Worm (Caenorhabditis elegans) whole organism, L3 larva: ENCODE measurements around the gene srx-60.

ENCODE experiments used
- R02D3.7 ChIP-seq: fragments of 150-350 bp; optimal IDR thresholded peaks from 2 replicates; lab custom pipeline; 2014; ENCODE audit warnings: missing biosample characterization, missing genetic modification characterization
- ZK546.5 ChIP-seq: sonication (generic microtip); optimal IDR thresholded peaks from 2 replicates; lab custom pipeline; 2017; ENCODE audit warnings: missing biosample characterization, missing genetic modification characterization
- aly-2 ChIP-seq: fragments of 150-350 bp; optimal IDR thresholded peaks from 2 replicates; lab custom pipeline; 2014; ENCODE audit warnings: missing biosample characterization, missing genetic modification characterization
- ama-1 ChIP-seq: fragments of 150-350 bp; optimal IDR thresholded peaks from 2 replicates; lab custom pipeline; 2018
- ceh-16 ChIP-seq: sonication (generic microtip); optimal IDR thresholded peaks from 2 replicates; lab custom pipeline; 2017; ENCODE audit warnings: missing biosample characterization, missing genetic modification characterization
- ceh-28 ChIP-seq: fragments of 150-350 bp; optimal IDR thresholded peaks from 2 replicates; lab custom pipeline; 2014; ENCODE audit warnings: missing biosample characterization, missing genetic modification reagents, missing genetic modification characterization
- ceh-82 ChIP-seq: fragments of 150-350 bp; optimal IDR thresholded peaks from 2 replicates; lab custom pipeline; 2014; ENCODE audit warnings: missing biosample characterization, missing genetic modification characterization
- ceh-9 ChIP-seq: sonication (generic microtip); optimal IDR thresholded peaks from 2 replicates; lab custom pipeline; 2018; ENCODE audit warnings: missing biosample characterization, missing genetic modification characterization
- daf-12 ChIP-seq: fragments of 150-350 bp; optimal IDR thresholded peaks from 2 replicates; lab custom pipeline; 2014; ENCODE audit warnings: missing biosample characterization, missing genetic modification reagents, missing genetic modification characterization
- egl-27 ChIP-seq: sonication (generic microtip); optimal IDR thresholded peaks from 4 replicates; lab custom pipeline; 2017; ENCODE audit warnings: missing biosample characterization, missing genetic modification reagents, missing genetic modification characterization
- egl-5 ChIP-seq: fragments of 150-350 bp; optimal IDR thresholded peaks from 2 replicates; lab custom pipeline; 2017; ENCODE audit warnings: missing biosample characterization, missing genetic modification reagents, missing genetic modification characterization, inconsistent platforms
- elt-1 ChIP-seq: fragments of 150-350 bp; optimal IDR thresholded peaks from 2 replicates; lab custom pipeline; 2014; ENCODE audit warnings: missing biosample characterization, missing genetic modification characterization
- elt-2 ChIP-seq: sonication (generic microtip); optimal IDR thresholded peaks from 2 replicates; lab custom pipeline; 2016; ENCODE audit warnings: missing genetic modification reagents, mild to moderate bottlenecking, missing genetic modification characterization, missing compliant biosample characterization
- elt-3 ChIP-seq, 3 experiments: fragments of 150-350 bp in 1 of 3; sonication (generic microtip) in 2 of 3; optimal IDR thresholded peaks; 2 replicates in 2 of 3; 4 replicates in 1 of 3; lab custom pipeline; 2014 to 2017; ENCODE audit warnings: missing biosample characterization in 3 of 3, missing genetic modification characterization in 3 of 3
- eor-1 ChIP-seq, 2 experiments: fragments of 150-350 bp; optimal IDR thresholded peaks; 2 replicates each; lab custom pipeline; 2014 to 2018; ENCODE audit warnings: missing biosample characterization in 2 of 2, missing genetic modification characterization in 2 of 2
- fkh-10 ChIP-seq: sonication (generic microtip); optimal IDR thresholded peaks from 2 replicates; lab custom pipeline; 2017; ENCODE audit warnings: missing biosample characterization, missing genetic modification reagents, missing genetic modification characterization
- fkh-2 ChIP-seq: fragments of 150-350 bp; optimal IDR thresholded peaks from 2 replicates; lab custom pipeline; 2014; ENCODE audit warnings: missing biosample characterization, missing genetic modification reagents, missing genetic modification characterization
- fos-1 ChIP-seq: fragments of 150-350 bp; optimal IDR thresholded peaks from 2 replicates; lab custom pipeline; 2014; ENCODE audit warnings: missing biosample characterization, missing genetic modification characterization
- hmg-11 ChIP-seq: sonication (generic microtip); optimal IDR thresholded peaks from 2 replicates; lab custom pipeline; 2016; ENCODE audit warnings: missing genetic modification characterization, missing compliant biosample characterization
- jun-1 ChIP-seq: fragments of 150-350 bp; optimal IDR thresholded peaks from 2 replicates; lab custom pipeline; 2014; ENCODE audit warnings: missing biosample characterization, missing genetic modification reagents, missing genetic modification characterization
- lin-15B ChIP-seq: fragments of 150-350 bp; optimal IDR thresholded peaks from 2 replicates; lab custom pipeline; 2014; ENCODE audit warnings: missing biosample characterization, missing genetic modification characterization
- lin-39 ChIP-seq: fragments of 150-350 bp; optimal IDR thresholded peaks from 2 replicates; lab custom pipeline; 2018; ENCODE audit warnings: missing biosample characterization, missing genetic modification reagents, missing genetic modification characterization
- lsy-12 ChIP-seq: sonication (generic microtip); optimal IDR thresholded peaks from 2 replicates; lab custom pipeline; 2016; ENCODE audit warnings: mild to moderate bottlenecking, missing genetic modification characterization, missing compliant biosample characterization
- mdl-1 ChIP-seq: fragments of 150-350 bp; optimal IDR thresholded peaks from 2 replicates; lab custom pipeline; 2014; ENCODE audit warnings: missing biosample characterization, missing genetic modification characterization
- mml-1 ChIP-seq: fragments of 150-350 bp; sonication (generic microtip); optimal IDR thresholded peaks from 3 replicates; lab custom pipeline; 2014; ENCODE audit warnings: missing biosample characterization, missing genetic modification characterization
- nfya-1 ChIP-seq: sonication (generic microtip); optimal IDR thresholded peaks from 2 replicates; lab custom pipeline; 2017; ENCODE audit warnings: missing genetic modification characterization, mild to moderate bottlenecking, missing compliant biosample characterization, antibody characterized with exemption, moderate library complexity; ENCODE audit not compliant: insufficient read depth
- nhr-11 ChIP-seq: fragments of 150-350 bp; optimal IDR thresholded peaks from 2 replicates; lab custom pipeline; 2014; ENCODE audit warnings: missing biosample characterization, missing genetic modification characterization
- nhr-12 ChIP-seq: fragments of 150-350 bp; optimal IDR thresholded peaks from 2 replicates; lab custom pipeline; 2014; ENCODE audit warnings: missing biosample characterization, missing genetic modification characterization
- nhr-23 ChIP-seq: fragments of 150-350 bp; optimal IDR thresholded peaks from 2 replicates; lab custom pipeline; 2014; ENCODE audit warnings: missing biosample characterization, missing genetic modification reagents, missing genetic modification characterization
- nhr-237 ChIP-seq: fragments of 150-350 bp; optimal IDR thresholded peaks from 2 replicates; lab custom pipeline; 2014; ENCODE audit warnings: missing biosample characterization, missing genetic modification characterization
- nhr-25 ChIP-seq: sonication (generic microtip); optimal IDR thresholded peaks from 2 replicates; lab custom pipeline; 2017; ENCODE audit warnings: missing biosample characterization, missing genetic modification characterization
- nhr-28 ChIP-seq: fragments of 150-350 bp; optimal IDR thresholded peaks from 2 replicates; lab custom pipeline; 2014; ENCODE audit warnings: missing biosample characterization, missing genetic modification characterization
- nhr-43 ChIP-seq: sonication (generic microtip); optimal IDR thresholded peaks from 2 replicates; lab custom pipeline; 2016; ENCODE audit warnings: mild to moderate bottlenecking, missing genetic modification characterization, missing compliant biosample characterization; ENCODE audit not compliant: poor library complexity, severe bottlenecking
- nhr-67 ChIP-seq: fragments of 150-350 bp; optimal IDR thresholded peaks from 2 replicates; lab custom pipeline; 2014; ENCODE audit warnings: missing biosample characterization, missing genetic modification characterization
- nhr-76 ChIP-seq: fragments of 150-350 bp; sonication (generic microtip); optimal IDR thresholded peaks from 5 replicates; lab custom pipeline; 2014; ENCODE audit warnings: missing biosample characterization, missing genetic modification characterization
- nhr-77 ChIP-seq: fragments of 150-350 bp; optimal IDR thresholded peaks from 2 replicates; lab custom pipeline; 2014; ENCODE audit warnings: missing biosample characterization, missing genetic modification characterization
- pha-4 ChIP-seq: fragments of 150-350 bp; optimal IDR thresholded peaks from 2 replicates; lab custom pipeline; 2014; ENCODE audit warnings: missing biosample characterization, missing genetic modification reagents, missing genetic modification characterization
- pqm-1 ChIP-seq: fragments of 150-350 bp; optimal IDR thresholded peaks from 2 replicates; lab custom pipeline; 2017; ENCODE audit warnings: missing biosample characterization, missing genetic modification characterization, inconsistent platforms
- sea-2 ChIP-seq: fragments of 150-350 bp; sonication (generic microtip); optimal IDR thresholded peaks from 4 replicates; lab custom pipeline; 2014; ENCODE audit warnings: missing biosample characterization, missing genetic modification reagents, missing genetic modification characterization
- skn-1 ChIP-seq: fragments of 150-350 bp; optimal IDR thresholded peaks from 2 replicates; lab custom pipeline; 2014; ENCODE audit warnings: missing biosample characterization, missing genetic modification characterization
- snpc-4 ChIP-seq: fragments of 150-350 bp; optimal IDR thresholded peaks from 2 replicates; lab custom pipeline; 2014; ENCODE audit warnings: missing biosample characterization, missing genetic modification characterization
- tbx-2 ChIP-seq: sonication (generic microtip); optimal IDR thresholded peaks from 2 replicates; lab custom pipeline; 2016; ENCODE audit warnings: mild to moderate bottlenecking, missing genetic modification characterization, missing compliant biosample characterization
- unc-39 ChIP-seq: sonication (generic microtip); optimal IDR thresholded peaks from 4 replicates; lab custom pipeline; 2017; ENCODE audit warnings: missing biosample characterization, missing genetic modification characterization
- unc-62 ChIP-seq: fragments of 150-350 bp; sonication (generic microtip); optimal IDR thresholded peaks from 4 replicates; lab custom pipeline; 2014; ENCODE audit warnings: missing biosample characterization, missing genetic modification reagents, missing genetic modification characterization
- zag-1 ChIP-seq: fragments of 150-350 bp; optimal IDR thresholded peaks from 2 replicates; lab custom pipeline; 2014; ENCODE audit warnings: missing biosample characterization, missing genetic modification characterization
- ztf-11 ChIP-seq: fragments of 150-350 bp; optimal IDR thresholded peaks from 2 replicates; lab custom pipeline; 2014; ENCODE audit warnings: missing biosample characterization, missing genetic modification characterization
- ztf-4 ChIP-seq: fragments of 150-350 bp; optimal IDR thresholded peaks from 2 replicates; lab custom pipeline; 2014; ENCODE audit warnings: missing biosample characterization, missing genetic modification characterization

The srx-60 gene

ce11 chrV:7432441-7433146, 31.9 kb downstream of the srx-60 start:
- peak; percentile 24 for TF ChIP-seq lsy-12 (tag; lab: Kevin White, UChicago)
- TF ChIP-seq ceh-28 (tag; lab: Kevin White, UChicago): no peak
- TF ChIP-seq nhr-25 (tag; lab: Kevin White, UChicago): no peak
- no peak for TF ChIP-seq nhr-76 (tag; lab: Kevin White, UChicago)
- peak; percentile 76 for TF ChIP-seq ama-1 (lab: Kevin White, UChicago)
- peak; percentile 42 for TF ChIP-seq elt-2 (tag; lab: Kevin White, UChicago)
- no peak for TF ChIP-seq nhr-28 (tag; lab: Kevin White, UChicago)
- TF ChIP-seq pqm-1 (tag; lab: Kevin White, UChicago): no peak
- no peak for TF ChIP-seq lin-39 (tag; lab: Kevin White, UChicago)
- TF ChIP-seq nhr-43 (tag; lab: Kevin White, UChicago): peak; percentile 70
- TF ChIP-seq egl-5 (tag; lab: Kevin White, UChicago): no peak
- peak; percentile 6 for TF ChIP-seq nhr-23 (tag; lab: Kevin White, UChicago)
- TF ChIP-seq, all 47 proteins: peak for 5

ce11 chrV:7434805-7435363, 34.2 kb downstream of the srx-60 start:
- TF ChIP-seq ztf-11 (tag; lab: Kevin White, UChicago): no peak
- TF ChIP-seq unc-39 (tag; lab: Kevin White, UChicago): no peak
- TF ChIP-seq skn-1 (tag; lab: Kevin White, UChicago): peak; percentile 62
- no peak for TF ChIP-seq elt-3 (tag; optimal IDR thresholded peaks at IDR 0.05; lab: Kevin White, UChicago)
- no peak for TF ChIP-seq fos-1
- peak; percentile 9 for TF ChIP-seq lin-15B
- TF ChIP-seq nhr-43 (tag; lab: Kevin White, UChicago): no peak
- TF ChIP-seq zag-1 (tag; lab: Kevin White, UChicago): no peak
- peak; percentile 74 for TF ChIP-seq elt-2 (tag; lab: Kevin White, UChicago)
- TF ChIP-seq sea-2 (GFP tag; lab: Kevin White, UChicago): no peak
- TF ChIP-seq egl-5 (tag; lab: Kevin White, UChicago): peak; percentile 69
- TF ChIP-seq pqm-1 (tag; lab: Kevin White, UChicago): peak; percentile 91
- no peak for TF ChIP-seq ceh-82 (tag; lab: Kevin White, UChicago)
- TF ChIP-seq nhr-237 (tag; lab: Kevin White, UChicago): no peak
- no peak for TF ChIP-seq ztf-4
- peak; percentile 50 for TF ChIP-seq nfya-1 (tag; lab: Kevin White, UChicago)
- no peak for TF ChIP-seq R02D3.7 (tag; lab: Kevin White, UChicago)
- no peak for TF ChIP-seq daf-12
- no peak for TF ChIP-seq nhr-76 (tag; lab: Kevin White, UChicago)
- TF ChIP-seq eor-1 (tag; optimal IDR thresholded peaks at IDR 0.05; lab: Kevin White, UChicago): no peak
- peak; percentile 76 for TF ChIP-seq mdl-1
- no peak for TF ChIP-seq nhr-28 (tag; lab: Kevin White, UChicago)
- no peak for TF ChIP-seq nhr-25 (tag; lab: Kevin White, UChicago)
- TF ChIP-seq snpc-4 (tag; lab: Kevin White, UChicago): peak; percentile 21
- TF ChIP-seq nhr-11 (tag; lab: Kevin White, UChicago): no peak
- no peak for TF ChIP-seq mml-1 (tag; lab: Kevin White, UChicago)
- peak; percentile 40 for TF ChIP-seq fkh-10
- TF ChIP-seq unc-62 (GFP tag; lab: Kevin White, UChicago): no peak
- TF ChIP-seq pha-4 (tag; lab: Kevin White, UChicago): peak; percentile 60
- TF ChIP-seq aly-2: no peak
- TF ChIP-seq lin-39 (tag; lab: Kevin White, UChicago): peak; percentile 51
- TF ChIP-seq jun-1: no peak
- peak; percentile 42 for TF ChIP-seq ama-1 (lab: Kevin White, UChicago)
- TF ChIP-seq tbx-2: no peak
- TF ChIP-seq nhr-67: no peak
- no peak for TF ChIP-seq ceh-28 (tag; lab: Kevin White, UChicago)
- TF ChIP-seq ZK546.5 (tag; lab: Kevin White, UChicago): no peak
- no peak for TF ChIP-seq nhr-12 (tag; lab: Kevin White, UChicago)
- TF ChIP-seq nhr-77: no peak
- TF ChIP-seq ceh-9 (tag; lab: Kevin White, UChicago): no peak
- no peak for TF ChIP-seq fkh-2 (tag; lab: Kevin White, UChicago)
- peak; percentile 27 for TF ChIP-seq hmg-11 (tag; lab: Kevin White, UChicago)
- peak; percentile 4 for TF ChIP-seq elt-1 (tag; lab: Kevin White, UChicago)
- TF ChIP-seq ceh-16 (tag; lab: Kevin White, UChicago): no peak
- TF ChIP-seq nhr-23 (tag; lab: Kevin White, UChicago): no peak
- TF ChIP-seq lsy-12 (tag; lab: Kevin White, UChicago): no peak
- TF ChIP-seq egl-27 (tag; lab: Kevin White, UChicago): no peak
